Fruit fly (Drosophila melanogaster) whole organism, embryonic: ENCODE data around the gene BtbVII.

Source experiments
- Asciz ChIP-seq: fragments of 200-800 bp; sonication (Bioruptor generic); optimal IDR thresholded peaks from 2 replicates; lab custom pipeline; 2017; ENCODE audit warnings: missing biosample characterization, mild to moderate bottlenecking, missing genetic modification characterization, missing genetic modification reagents
- B-H2 ChIP-seq: fragments of 200-800 bp; sonication (Bioruptor generic); optimal IDR thresholded peaks from 2 replicates; lab custom pipeline; 2018; ENCODE audit warnings: missing biosample characterization, mild to moderate bottlenecking, missing genetic modification characterization
- Blimp-1 ChIP-seq: fragments of 200-800 bp; sonication (Bioruptor generic); optimal IDR thresholded peaks from 3 replicates; lab custom pipeline; 2018; ENCODE audit warnings: missing biosample characterization, missing genetic modification characterization, mild to moderate bottlenecking, moderate library complexity, missing genetic modification reagents
- BtbVII ChIP-seq: fragments of 200-800 bp; sonication (Bioruptor generic); optimal IDR thresholded peaks from 3 replicates; lab custom pipeline; 2017; ENCODE audit warnings: missing biosample characterization, mild to moderate bottlenecking, missing genetic modification characterization
- CG10979 ChIP-seq: fragments of 200-800 bp; sonication (Bioruptor generic); optimal IDR thresholded peaks from 2 replicates; lab custom pipeline; 2018; ENCODE audit warnings: missing biosample characterization, mild to moderate bottlenecking, missing genetic modification characterization, moderate library complexity
- CG11093 ChIP-seq: fragments of 200-800 bp; sonication (Bioruptor generic); IDR thresholded peaks from 3 replicates; pipeline ENCODE4 v1.3.6; 2022; ENCODE audit warnings: missing biosample characterization, missing genetic modification characterization
- CG15696 ChIP-seq: fragments of 200-800 bp; sonication (Bioruptor generic); optimal IDR thresholded peaks from 2 replicates; lab custom pipeline; 2019; ENCODE audit warnings: missing biosample characterization, mild to moderate bottlenecking, missing genetic modification characterization, moderate library complexity
- CG18599 ChIP-seq: fragments of 200-800 bp; sonication (Bioruptor generic); optimal IDR thresholded peaks from 3 replicates; lab custom pipeline; 2017; ENCODE audit warnings: missing biosample characterization, missing genetic modification characterization, mild to moderate bottlenecking, moderate library complexity, missing genetic modification reagents
- CG2889 ChIP-seq: fragments of 200-800 bp; sonication (Bioruptor generic); IDR thresholded peaks from 3 replicates; pipeline ENCODE4 v1.3.6; 2022; ENCODE audit warnings: missing biosample characterization, missing genetic modification characterization
- CG30020 ChIP-seq: fragments of 200-800 bp; optimal IDR thresholded peaks from 2 replicates; lab custom pipeline; 2019; ENCODE audit warnings: missing biosample characterization, mild to moderate bottlenecking, missing genetic modification characterization, moderate library complexity
- CG3163 ChIP-seq: fragments of 200-800 bp; sonication (Bioruptor generic); optimal IDR thresholded peaks from 3 replicates; lab custom pipeline; 2016; ENCODE audit warnings: missing biosample characterization, missing genetic modification characterization
- CG3407 ChIP-seq: fragments of 200-800 bp; sonication (Bioruptor generic); optimal IDR thresholded peaks from 2 replicates; lab custom pipeline; 2018; ENCODE audit warnings: missing biosample characterization, mild to moderate bottlenecking, missing genetic modification characterization
- CG3838 ChIP-seq: fragments of 200-800 bp; sonication (Bioruptor generic); optimal IDR thresholded peaks from 3 replicates; lab custom pipeline; 2016; ENCODE audit warnings: missing biosample characterization, missing genetic modification characterization
- CG3995 ChIP-seq: fragments of 200-800 bp; sonication (Bioruptor generic); optimal IDR thresholded peaks from 3 replicates; lab custom pipeline; 2016; ENCODE audit warnings: missing biosample characterization, missing genetic modification characterization
- CG6854 ChIP-seq: fragments of 200-800 bp; sonication (Bioruptor generic); optimal IDR thresholded peaks from 3 replicates; lab custom pipeline; 2017; ENCODE audit warnings: missing biosample characterization, mild to moderate bottlenecking, missing genetic modification characterization
- CG7556 ChIP-seq: fragments of 200-800 bp; sonication (Bioruptor generic); optimal IDR thresholded peaks from 2 replicates; lab custom pipeline; 2017; ENCODE audit warnings: missing biosample characterization, mild to moderate bottlenecking, missing genetic modification characterization
- CG7839 ChIP-seq: fragments of 200-800 bp; sonication (Bioruptor generic); optimal IDR thresholded peaks from 3 replicates; lab custom pipeline; 2018; ENCODE audit warnings: missing biosample characterization, mild to moderate bottlenecking, missing genetic modification characterization, moderate library complexity
- CG9609 ChIP-seq: fragments of 200-800 bp; sonication (Bioruptor generic); optimal IDR thresholded peaks from 3 replicates; lab custom pipeline; 2016; ENCODE audit warnings: missing biosample characterization, missing genetic modification characterization
- D ChIP-seq, 2 experiments: fragments of 200-800 bp in 1 of 2; fragments of >200 bp in 1 of 2; sonication (Bioruptor generic) in 1 of 2; optimal IDR thresholded peaks; 2 replicates in 1 of 2; 3 replicates in 1 of 2; lab custom pipeline; 2017; ENCODE audit warnings: mild to moderate bottlenecking in 1 of 2, missing biosample characterization in 1 of 2, missing genetic modification characterization in 1 of 2, missing genetic modification reagents in 1 of 2
- Dfd ChIP-seq, 2 experiments: fragments of >200 bp; optimal IDR thresholded peaks; 2 replicates each; lab custom pipeline; 2017; ENCODE audit warnings: missing biosample characterization in 2 of 2, missing genetic modification characterization in 2 of 2
- Dip3 ChIP-seq: fragments of 200-800 bp; sonication (Bioruptor generic); optimal IDR thresholded peaks from 3 replicates; lab custom pipeline; 2016; ENCODE audit warnings: missing biosample characterization, missing genetic modification characterization
- Dll ChIP-seq: fragments of 200-800 bp; sonication (Bioruptor generic); IDR thresholded peaks from 4 replicates; pipeline ENCODE4 v1.3.6; 2022; ENCODE audit warnings: missing biosample characterization, missing genetic modification characterization; ENCODE audit not compliant: partially characterized antibody
- Doc3 ChIP-seq: fragments of 200-800 bp; sonication (Bioruptor generic); IDR thresholded peaks from 3 replicates; pipeline ENCODE4 v1.3.6; 2022; ENCODE audit warnings: missing biosample characterization, missing genetic modification characterization; ENCODE audit not compliant: partially characterized antibody
- Eip74EF ChIP-seq, 2 experiments: fragments of 200-800 bp in 1 of 2; fragments of >200 bp in 1 of 2; sonication (Bioruptor generic) in 1 of 2; optimal IDR thresholded peaks; 2 replicates each; lab custom pipeline; 2017 to 2019; ENCODE audit warnings: missing biosample characterization in 2 of 2, missing genetic modification characterization in 2 of 2, mild to moderate bottlenecking in 1 of 2, moderate library complexity in 1 of 2
- Ets97D ChIP-seq: fragments of 200-800 bp; sonication (Bioruptor generic); optimal IDR thresholded peaks from 3 replicates; lab custom pipeline; 2016; ENCODE audit warnings: missing biosample characterization, missing genetic modification characterization
- HLH4C ChIP-seq: fragments of 200-800 bp; sonication (Bioruptor generic); IDR thresholded peaks from 3 replicates; pipeline ENCODE4 v1.3.6; 2022; ENCODE audit warnings: missing biosample characterization, missing genetic modification characterization; ENCODE audit not compliant: partially characterized antibody
- Mad ChIP-seq: fragments of 200-800 bp; sonication (Bioruptor generic); optimal IDR thresholded peaks from 2 replicates; lab custom pipeline; 2016; ENCODE audit warnings: missing biosample characterization, missing genetic modification characterization
- NfI ChIP-seq: fragments of 200-800 bp; sonication (Bioruptor generic); optimal IDR thresholded peaks from 3 replicates; lab custom pipeline; 2018; ENCODE audit warnings: missing biosample characterization, mild to moderate bottlenecking, missing genetic modification characterization, moderate library complexity
- Ravus ChIP-seq: fragments of 200-800 bp; sonication (Bioruptor generic); IDR thresholded peaks from 2 replicates; pipeline ENCODE4 v1.3.6; 2022; ENCODE audit warnings: missing biosample characterization, missing genetic modification characterization
- aop ChIP-seq: fragments of 200-800 bp; sonication (Bioruptor generic); IDR thresholded peaks from 2 replicates; pipeline ENCODE4 v1.3.6; 2022; ENCODE audit warnings: missing biosample characterization, missing genetic modification characterization
- bigmax ChIP-seq: fragments of 200-800 bp; sonication (Bioruptor generic); optimal IDR thresholded peaks from 2 replicates; lab custom pipeline; 2018; ENCODE audit warnings: missing biosample characterization, mild to moderate bottlenecking, missing genetic modification characterization
- btn ChIP-seq: fragments of 200-800 bp; sonication (Bioruptor generic); optimal IDR thresholded peaks from 2 replicates; lab custom pipeline; 2016; ENCODE audit warnings: missing biosample characterization, missing genetic modification characterization
- chif ChIP-seq, 2 experiments: fragments of 200-800 bp; sonication (Bioruptor generic); optimal IDR thresholded peaks; 3 replicates each; lab custom pipeline; 2016; ENCODE audit warnings: missing biosample characterization in 2 of 2, missing genetic modification characterization in 2 of 2
- chinmo ChIP-seq: fragments of 200-800 bp; sonication (Bioruptor generic); IDR thresholded peaks from 4 replicates; pipeline ENCODE4 v1.3.6; 2022; ENCODE audit warnings: missing biosample characterization, missing genetic modification characterization; ENCODE audit not compliant: partially characterized antibody
- dan ChIP-seq: fragments of 200-800 bp; sonication (Bioruptor generic); IDR thresholded peaks from 2 replicates; pipeline ENCODE4 v1.3.6; 2022; ENCODE audit warnings: missing biosample characterization, missing genetic modification characterization
- grn ChIP-seq: fragments of 200-800 bp; sonication (Bioruptor generic); optimal IDR thresholded peaks from 3 replicates; lab custom pipeline; 2017; ENCODE audit warnings: missing biosample characterization, missing genetic modification characterization
- pan ChIP-seq, 4 experiments: fragments of >200 bp in 3 of 4; fragments of 200-800 bp in 1 of 4; sonication (Bioruptor generic) in 1 of 4; optimal IDR thresholded peaks in 3 of 4; IDR thresholded peaks in 1 of 4; 2 replicates each; pipeline versions ENCODE4 v1.3.6 to Lab custom; 2017 to 2022; ENCODE audit warnings: missing biosample characterization in 2 of 4, missing genetic modification characterization in 2 of 4, mixed read lengths in 1 of 4
- pfk ChIP-seq: fragments of 200-800 bp; sonication (Bioruptor generic); optimal IDR thresholded peaks from 2 replicates; lab custom pipeline; 2018; ENCODE audit warnings: missing biosample characterization, mild to moderate bottlenecking, missing genetic modification characterization, moderate library complexity
- sens ChIP-seq: fragments of 200-800 bp; sonication (Bioruptor generic); peaks from one replicate; lab custom pipeline; 2016; ENCODE audit warnings: missing biosample characterization, missing genetic modification characterization
- toy ChIP-seq: fragments of 200-800 bp; sonication (Bioruptor generic); IDR thresholded peaks from 2 replicates; pipeline ENCODE4 v1.3.6; 2022; ENCODE audit warnings: missing biosample characterization, missing genetic modification characterization
- twi ChIP-seq: fragments of 200-800 bp; optimal IDR thresholded peaks from 2 replicates; lab custom pipeline; 2019; ENCODE audit warnings: missing biosample characterization, mild to moderate bottlenecking, missing genetic modification characterization, moderate library complexity
- vvl ChIP-seq: fragments of 200-800 bp; sonication (Bioruptor generic); IDR thresholded peaks from 2 replicates; pipeline ENCODE4 v1.3.6; 2022; ENCODE audit warnings: missing biosample characterization, missing genetic modification characterization

The BtbVII gene

dm6 chr3L:3109417-3110090, 38.9 kb upstream of the BtbVII start (continued):
- TF ChIP-seq pan (optimal IDR thresholded peaks at IDR 0.05; lab: Kevin White, UChicago) = no peak
- TF ChIP-seq pan (GFP tag; optimal IDR thresholded peaks at IDR 0.05 in 1 of 2, IDR thresholded peaks at IDR 0.05 in 1 of 2) = no peak
- no peak for TF ChIP-seq CG11093 (GFP tag; lab: Robert Waterston, UW)
- TF ChIP-seq BtbVII = no peak
- no peak for TF ChIP-seq Doc3 (GFP tag; lab: Robert Waterston, UW)
- no peak for TF ChIP-seq CG6854 (GFP tag; lab: Kevin White, UChicago)
- TF ChIP-seq D (optimal IDR thresholded peaks at IDR 0.05; lab: Kevin White, UChicago) = no peak
- no peak for TF ChIP-seq D (GFP tag; optimal IDR thresholded peaks at IDR 0.05; lab: Kevin White, UChicago)
- no peak for TF ChIP-seq aop
- 0 out of 4 replicates have a peak, but pooled peaks have one; percentile 12 for TF ChIP-seq chinmo (GFP tag; lab: Robert Waterston, UW)
- no peak for TF ChIP-seq pfk (GFP tag; lab: Kevin White, UChicago)
- TF ChIP-seq Dll (GFP tag; lab: Robert Waterston, UW) = no peak
- no peak for TF ChIP-seq sens (GFP tag; lab: Kevin White, UChicago)
- TF ChIP-seq grn = peak; percentile 79
- no peak for TF ChIP-seq CG3995
- no peak for TF ChIP-seq CG10979 (tag; lab: Kevin White, UChicago)
- no peak for TF ChIP-seq HLH4C
- TF ChIP-seq Blimp-1 (GFP tag; lab: Kevin White, UChicago) = peak; percentile 35
- no peak for TF ChIP-seq vvl (GFP tag; lab: Robert Waterston, UW)
- no peak for TF ChIP-seq dan
- no peak for TF ChIP-seq Asciz (GFP tag; lab: Kevin White, UChicago)
- no peak for TF ChIP-seq toy (GFP tag; lab: Robert Waterston, UW)
- TF ChIP-seq Ravus (GFP tag; lab: Robert Waterston, UW) = no peak
- no peak for TF ChIP-seq CG3163 (GFP tag; lab: Kevin White, UChicago)
- no peak for TF ChIP-seq CG7839 (tag; lab: Kevin White, UChicago)
- TF ChIP-seq CG9609 (GFP tag; lab: Kevin White, UChicago) = no peak

DNA sequence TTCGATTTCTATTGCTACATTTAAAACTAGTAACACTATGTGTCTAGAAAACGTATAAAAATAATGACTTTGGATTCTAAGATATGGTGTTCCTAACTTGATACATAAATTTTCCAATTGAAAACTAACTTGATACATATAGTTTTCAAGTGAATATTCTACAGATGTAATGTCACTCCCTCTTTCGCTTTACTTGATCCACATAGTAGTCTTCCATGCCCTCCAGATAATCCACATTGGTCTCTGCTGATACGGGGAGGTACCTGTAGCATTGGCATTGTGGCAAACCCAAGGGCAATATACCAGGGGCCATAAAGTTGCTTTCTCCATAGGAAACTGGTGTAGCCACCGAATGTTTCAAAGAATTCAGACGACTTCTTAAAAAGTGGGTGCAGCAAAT, 37.3 kb upstream of the BtbVII start, which contains the start of gene CG45066:
Gene CG45066, minus strand, starts transcription at position 101 of the 400 bp plus-strand sequence.
- no peak for TF ChIP-seq CG30020 (tag; lab: Kevin White, UChicago)
- no peak for TF ChIP-seq CG15696 (tag; lab: Kevin White, UChicago)
- no peak for TF ChIP-seq Eip74EF (GFP tag; optimal IDR thresholded peaks at IDR 0.05; lab: Kevin White, UChicago)
- no peak for TF ChIP-seq NfI (GFP tag; lab: Kevin White, UChicago)
- TF ChIP-seq Dip3 (GFP tag; lab: Kevin White, UChicago) = no peak
- no peak for TF ChIP-seq CG10979 (tag; lab: Kevin White, UChicago)
- no peak for TF ChIP-seq CG7556 (GFP tag; lab: Kevin White, UChicago)
- TF ChIP-seq btn (GFP tag; lab: Kevin White, UChicago) = no peak
- no peak for TF ChIP-seq CG3407 (GFP tag; lab: Kevin White, UChicago)
- TF ChIP-seq chif (GFP tag; optimal IDR thresholded peaks at IDR 0.05; lab: Kevin White, UChicago) = no peak
- TF ChIP-seq CG2889 (GFP tag; lab: Robert Waterston, UW) = no peak
- no peak for TF ChIP-seq Mad (GFP tag; lab: Kevin White, UChicago)
- no peak for TF ChIP-seq CG3838
- TF ChIP-seq Ets97D (GFP tag; lab: Kevin White, UChicago) = no peak
- no peak for TF ChIP-seq twi (tag; lab: Kevin White, UChicago)
- no peak for TF ChIP-seq Dfd (GFP tag; optimal IDR thresholded peaks at IDR 0.05; lab: Kevin White, UChicago)
- no peak for TF ChIP-seq B-H2 (GFP tag; lab: Kevin White, UChicago)
- no peak for TF ChIP-seq CG18599 (GFP tag; lab: Kevin White, UChicago)
- TF ChIP-seq chinmo (GFP tag; lab: Robert Waterston, UW) = no peak
- TF ChIP-seq bigmax (GFP tag; lab: Kevin White, UChicago) = no peak
